Worm (Caenorhabditis elegans) whole organism, L4/young adult: ENCODE measurements around the gene C14A6.13.

Experiments used
- W03F9.2 ChIP-seq: fragments of 150-350 bp; optimal IDR thresholded peaks from 2 replicates; lab custom pipeline; 2014; ENCODE audit warnings: missing biosample characterization, missing genetic modification characterization
- dao-5 ChIP-seq: sonication (generic microtip); optimal IDR thresholded peaks from 2 replicates; lab custom pipeline; 2016; ENCODE audit warnings: missing genotype, missing genetic modification characterization, moderate library complexity, missing compliant biosample characterization
- him-1 ChIP-seq: sonication (generic microtip); optimal IDR thresholded peaks from 2 replicates; lab custom pipeline; 2016; ENCODE audit warnings: missing genotype, missing genetic modification reagents, missing genetic modification characterization, missing compliant biosample characterization

ce11 chrV:18167161-18167560 lies 6.0 kb upstream of the C14A6.13 start, which contains the start of gene C14A6.6:
- TF ChIP-seq him-1 (tag; lab: Kevin White, UChicago) (no peak), dao-5 (tag; lab: Kevin White, UChicago) (no peak), W03F9.2 (tag; lab: Kevin White, UChicago) (no peak)
